Worm (Caenorhabditis elegans) whole organism, L2 larva: Measurements from ENCODE around the gene glb-3.

Experiments
- aly-2 ChIP-seq: fragments of 150-350 bp; optimal IDR thresholded peaks from 2 replicates; lab custom pipeline; 2014; ENCODE audit warnings: missing biosample characterization, missing genetic modification characterization
- nhr-25 ChIP-seq: fragments of 150-350 bp; sonication (generic microtip); optimal IDR thresholded peaks from 3 replicates; lab custom pipeline; 2014; ENCODE audit warnings: missing biosample characterization, missing genetic modification characterization
- nhr-77 ChIP-seq: fragments of 150-350 bp; optimal IDR thresholded peaks from 2 replicates; lab custom pipeline; 2014; ENCODE audit warnings: missing biosample characterization, missing genetic modification characterization

ce11 chrV:11093163-11094091, 41.0 kb upstream of the glb-3 start, which contains the start of gene lact-8:
- TF ChIP-seq nhr-25 (tag; lab: Kevin White, UChicago) (no peak), aly-2 (tag; lab: Kevin White, UChicago) (no peak), nhr-77 (tag; lab: Kevin White, UChicago) (no peak)
